Worm (Caenorhabditis elegans): ENCODE measurements around the gene K07F5.14.

The K07F5.14 gene

ce11 chrIV:9861921-9862320, at the start of gene K07F5.14:
Gene K07F5.14, plus strand, starts transcription at chrIV:9862221.
- no peak for TF ChIP-seq F13C5.2 (tag; optimal IDR thresholded peaks at IDR 0.05)
- no peak for TF ChIP-seq hmg-4 (GFP tag; optimal IDR thresholded peaks at IDR 0.05)
- no peak for TF ChIP-seq flt-1 (GFP tag; IDR thresholded peaks at IDR 0.05)
- no peak for TF ChIP-seq tbx-11 (GFP tag; IDR thresholded peaks at IDR 0.05)

- no peak for TF ChIP-seq hmg-4 (GFP tag; optimal IDR thresholded peaks at IDR 0.05)
- TF ChIP-seq tbx-11 (GFP tag; IDR thresholded peaks at IDR 0.05): no peak
- no peak for TF ChIP-seq ama-1 (optimal IDR thresholded peaks at IDR 0.05)
- no peak for TF ChIP-seq tbx-37 (GFP tag; conservative IDR thresholded peaks at IDR 0.05)
- no peak for TF ChIP-seq ceh-13 (GFP tag; optimal IDR thresholded peaks at IDR 0.05)
- TF ChIP-seq aly-1 (tag; optimal IDR thresholded peaks at IDR 0.05): no peak
- TF ChIP-seq sea-1 (GFP tag; conservative IDR thresholded peaks at IDR 0.05): no peak
- TF ChIP-seq B0310.2 (tag; optimal IDR thresholded peaks at IDR 0.05): no peak
- TF ChIP-seq pes-1 (GFP tag; IDR thresholded peaks at IDR 0.05): no peak
- TF ChIP-seq hnd-1 (tag; optimal IDR thresholded peaks at IDR 0.05): no peak
- no peak for TF ChIP-seq tra-4 (tag; optimal IDR thresholded peaks at IDR 0.05)
- TF ChIP-seq ceh-36 (tag; optimal IDR thresholded peaks at IDR 0.05): no peak
- TF ChIP-seq ets-7 (tag; optimal IDR thresholded peaks at IDR 0.05): no peak
- TF ChIP-seq F13C5.2 (tag; optimal IDR thresholded peaks at IDR 0.05): no peak
- TF ChIP-seq scrt-1 (GFP tag; IDR thresholded peaks at IDR 0.05): no peak
- no peak for TF ChIP-seq hmbx-1 (tag; optimal IDR thresholded peaks at IDR 0.05)
- TF ChIP-seq flt-1 (GFP tag; IDR thresholded peaks at IDR 0.05): no peak
These were observed 46.6 kb upstream of the K07F5.14 start, which contains the start of gene egl-20 for ce11 chrIV:9815432-9815831. Gene egl-20, minus strand, starts transcription at chrIV:9815532.

- TF ChIP-seq tbx-11 (GFP tag; IDR thresholded peaks at IDR 0.05): no peak
These were observed 40.4 kb upstream of the K07F5.14 start, which contains the start of gene col-123 for ce11 chrIV:9821621-9822020. Gene col-123, plus strand, starts transcription at chrIV:9821921.

ce11 chrIV:9822585-9822984, 39.4 kb upstream of the K07F5.14 start:
- TF ChIP-seq B0310.2 (tag; optimal IDR thresholded peaks at IDR 0.05) (no peak), hnd-1 (tag; optimal IDR thresholded peaks at IDR 0.05) (no peak), tra-4 (tag; optimal IDR thresholded peaks at IDR 0.05) (no peak), flt-1 (GFP tag; IDR thresholded peaks at IDR 0.05) (no peak), scrt-1 (GFP tag; IDR thresholded peaks at IDR 0.05) (no peak), ceh-13 (GFP tag; optimal IDR thresholded peaks at IDR 0.05) (no peak), ama-1 (optimal IDR thresholded peaks at IDR 0.05) (no peak), sea-1 (GFP tag; conservative IDR thresholded peaks at IDR 0.05) (no peak), hmg-4 (GFP tag; optimal IDR thresholded peaks at IDR 0.05) (no peak), tbx-37 (GFP tag; conservative IDR thresholded peaks at IDR 0.05) (no peak), F13C5.2 (tag; optimal IDR thresholded peaks at IDR 0.05) (no peak), pes-1 (GFP tag; IDR thresholded peaks at IDR 0.05) (no peak), hmbx-1 (tag; optimal IDR thresholded peaks at IDR 0.05) (no peak), ets-7 (tag; optimal IDR thresholded peaks at IDR 0.05) (no peak)

- TF ChIP-seq F13C5.2 (tag; optimal IDR thresholded peaks at IDR 0.05): no peak
- no peak for TF ChIP-seq tbx-11 (GFP tag; IDR thresholded peaks at IDR 0.05)
- TF ChIP-seq pes-1 (GFP tag; IDR thresholded peaks at IDR 0.05): no peak
- no peak for TF ChIP-seq flt-1 (GFP tag; IDR thresholded peaks at IDR 0.05)
- no peak for TF ChIP-seq aly-1 (tag; optimal IDR thresholded peaks at IDR 0.05)
- no peak for TF ChIP-seq ceh-36 (tag; optimal IDR thresholded peaks at IDR 0.05)
- no peak for TF ChIP-seq B0310.2 (tag; optimal IDR thresholded peaks at IDR 0.05)
- no peak for TF ChIP-seq sea-1 (GFP tag; conservative IDR thresholded peaks at IDR 0.05)
- no peak for TF ChIP-seq tra-4 (tag; optimal IDR thresholded peaks at IDR 0.05)
- no peak for TF ChIP-seq ceh-13 (GFP tag; optimal IDR thresholded peaks at IDR 0.05)
- no peak for TF ChIP-seq tbx-37 (GFP tag; conservative IDR thresholded peaks at IDR 0.05)
- TF ChIP-seq hmbx-1 (tag; optimal IDR thresholded peaks at IDR 0.05): no peak
- no peak for TF ChIP-seq scrt-1 (GFP tag; IDR thresholded peaks at IDR 0.05)
- no peak for TF ChIP-seq hmg-4 (GFP tag; optimal IDR thresholded peaks at IDR 0.05)
- no peak for TF ChIP-seq ama-1 (optimal IDR thresholded peaks at IDR 0.05)
- no peak for TF ChIP-seq ets-7 (tag; optimal IDR thresholded peaks at IDR 0.05)
- TF ChIP-seq hnd-1 (tag; optimal IDR thresholded peaks at IDR 0.05): no peak
These were observed 37.5 kb upstream of the K07F5.14 start, which contains the start of gene catp-6 for ce11 chrIV:9824480-9824879. Gene catp-6, minus strand, starts transcription at chrIV:9824580.

ce11 chrIV:9825196-9825744, 36.8 kb upstream of the K07F5.14 start, which contains the start of gene mtr-4:
Gene mtr-4, plus strand, starts transcription at chrIV:9825694.
- no peak for TF ChIP-seq ets-7 (tag; optimal IDR thresholded peaks at IDR 0.05)
- TF ChIP-seq aly-1 (tag; optimal IDR thresholded peaks at IDR 0.05): no peak
- no peak for TF ChIP-seq F13C5.2 (tag; optimal IDR thresholded peaks at IDR 0.05)
- TF ChIP-seq sea-1 (GFP tag; conservative IDR thresholded peaks at IDR 0.05): no peak
- TF ChIP-seq hmbx-1 (tag; optimal IDR thresholded peaks at IDR 0.05): no peak
- no peak for TF ChIP-seq tra-4 (tag; optimal IDR thresholded peaks at IDR 0.05)
- TF ChIP-seq hnd-1 (tag; optimal IDR thresholded peaks at IDR 0.05): no peak
- no peak for TF ChIP-seq hmg-4 (GFP tag; optimal IDR thresholded peaks at IDR 0.05)
- no peak for TF ChIP-seq ceh-36 (tag; optimal IDR thresholded peaks at IDR 0.05)

ce11 chrIV:9832586-9832985, 29.4 kb upstream of the K07F5.14 start, which contains the start of gene kin-21:
Gene kin-21, plus strand, starts transcription at chrIV:9832886.
- TF ChIP-seq F13C5.2 (tag; optimal IDR thresholded peaks at IDR 0.05): no peak
- no peak for TF ChIP-seq hmbx-1 (tag; optimal IDR thresholded peaks at IDR 0.05)
- no peak for TF ChIP-seq scrt-1 (GFP tag; IDR thresholded peaks at IDR 0.05)

ce11 chrIV:9833337-9833736, 28.7 kb upstream of the K07F5.14 start:
- TF ChIP-seq ceh-36 (tag; optimal IDR thresholded peaks at IDR 0.05): no peak
- TF ChIP-seq ama-1 (optimal IDR thresholded peaks at IDR 0.05): no peak
- TF ChIP-seq tra-4 (tag; optimal IDR thresholded peaks at IDR 0.05): no peak
- no peak for TF ChIP-seq tbx-37 (GFP tag; conservative IDR thresholded peaks at IDR 0.05)
- TF ChIP-seq ets-7 (tag; optimal IDR thresholded peaks at IDR 0.05): no peak
- no peak for TF ChIP-seq hmbx-1 (tag; optimal IDR thresholded peaks at IDR 0.05)
- TF ChIP-seq flt-1 (GFP tag; IDR thresholded peaks at IDR 0.05): no peak
- no peak for TF ChIP-seq hmg-4 (GFP tag; optimal IDR thresholded peaks at IDR 0.05)
- TF ChIP-seq tbx-11 (GFP tag; IDR thresholded peaks at IDR 0.05): no peak
- no peak for TF ChIP-seq ceh-13 (GFP tag; optimal IDR thresholded peaks at IDR 0.05)
- TF ChIP-seq F13C5.2 (tag; optimal IDR thresholded peaks at IDR 0.05): no peak
- TF ChIP-seq sea-1 (GFP tag; conservative IDR thresholded peaks at IDR 0.05): no peak
- no peak for TF ChIP-seq B0310.2 (tag; optimal IDR thresholded peaks at IDR 0.05)
- no peak for TF ChIP-seq aly-1 (tag; optimal IDR thresholded peaks at IDR 0.05)
- TF ChIP-seq scrt-1 (GFP tag; IDR thresholded peaks at IDR 0.05): no peak
- TF ChIP-seq hnd-1 (tag; optimal IDR thresholded peaks at IDR 0.05): no peak
- no peak for TF ChIP-seq pes-1 (GFP tag; IDR thresholded peaks at IDR 0.05)

All from whole organism, early embryonic.